Fruit fly (Drosophila melanogaster) whole organism, adult: ENCODE measurements around the gene CG12811.

Experiments used
- CG11617 ChIP-seq: fragments of 200-800 bp; sonication (Bioruptor generic); optimal IDR thresholded peaks from 2 replicates; lab custom pipeline; 2017; ENCODE audit warnings: mild to moderate bottlenecking, missing biosample characterization, missing genetic modification reagents, missing genetic modification characterization
- CG12768 ChIP-seq: fragments of 200-800 bp; sonication (Bioruptor generic); optimal IDR thresholded peaks from 2 replicates; lab custom pipeline; 2017; ENCODE audit warnings: missing biosample characterization, missing genetic modification characterization, mild to moderate bottlenecking, moderate library complexity, missing genetic modification reagents
- CG14711 ChIP-seq: fragments of 200-800 bp; sonication (Bioruptor generic); optimal IDR thresholded peaks from 2 replicates; lab custom pipeline; 2018; ENCODE audit warnings: missing biosample characterization, mild to moderate bottlenecking, missing genetic modification characterization, moderate library complexity
- CG1620 ChIP-seq: fragments of 200-800 bp; sonication (Bioruptor generic); optimal IDR thresholded peaks from 2 replicates; lab custom pipeline; 2016; ENCODE audit warnings: missing biosample characterization, missing genetic modification characterization
- CG33017 ChIP-seq: fragments of 200-800 bp; sonication (Bioruptor generic); optimal IDR thresholded peaks from 2 replicates; lab custom pipeline; 2018; ENCODE audit warnings: missing biosample characterization, mild to moderate bottlenecking, missing genetic modification characterization, moderate library complexity
- CG5204 ChIP-seq: fragments of 200-800 bp; sonication (Bioruptor generic); optimal IDR thresholded peaks from 2 replicates; lab custom pipeline; 2016; ENCODE audit warnings: missing biosample characterization, missing genetic modification characterization
- CG7045 ChIP-seq: fragments of 200-800 bp; sonication (Bioruptor generic); optimal IDR thresholded peaks from 2 replicates; lab custom pipeline; 2017; ENCODE audit warnings: missing biosample characterization, mild to moderate bottlenecking, missing genetic modification characterization
- CG7101 ChIP-seq: fragments of 200-800 bp; sonication (Bioruptor generic); optimal IDR thresholded peaks from 2 replicates; lab custom pipeline; 2018; ENCODE audit warnings: missing biosample characterization, mild to moderate bottlenecking, missing genetic modification characterization, moderate library complexity
- Clk ChIP-seq: fragments of 200-800 bp; sonication (Bioruptor generic); optimal IDR thresholded peaks from 2 replicates; lab custom pipeline; 2017; ENCODE audit warnings: missing biosample characterization, missing genetic modification characterization
- Crg-1 ChIP-seq: fragments of 200-800 bp; sonication (Bioruptor generic); optimal IDR thresholded peaks from 2 replicates; lab custom pipeline; 2016; ENCODE audit warnings: missing biosample characterization, missing genetic modification characterization
- Hr96 ChIP-seq: fragments of 200-800 bp; sonication (Bioruptor generic); optimal IDR thresholded peaks from 2 replicates; lab custom pipeline; 2016; ENCODE audit warnings: missing biosample characterization, missing genetic modification characterization
- Mnt ChIP-seq: fragments of 200-800 bp; sonication (Bioruptor generic); optimal IDR thresholded peaks from 2 replicates; lab custom pipeline; 2016; ENCODE audit warnings: missing biosample characterization, mild to moderate bottlenecking, missing genetic modification characterization
- bab1 ChIP-seq: fragments of 200-800 bp; sonication (Bioruptor generic); optimal IDR thresholded peaks from 3 replicates; lab custom pipeline; 2019; ENCODE audit warnings: missing biosample characterization, mild to moderate bottlenecking, missing genetic modification characterization, moderate library complexity
- cic ChIP-seq: fragments of 200-800 bp; sonication (Bioruptor generic); optimal IDR thresholded peaks from 2 replicates; lab custom pipeline; 2017; ENCODE audit warnings: missing biosample characterization, mild to moderate bottlenecking, missing genetic modification characterization, moderate library complexity
- cnc ChIP-seq, 2 experiments: fragments of >200 bp; optimal IDR thresholded peaks; 2 replicates each; lab custom pipeline; 2017
- kay ChIP-seq: fragments of 200-800 bp; sonication (Bioruptor generic); peaks from one replicate; lab custom pipeline; 2016; ENCODE audit warnings: missing biosample characterization, missing genetic modification characterization, borderline replicate concordance
- ovo ChIP-seq: fragments of 200-800 bp; sonication (Bioruptor generic); optimal IDR thresholded peaks from 2 replicates; lab custom pipeline; 2016; ENCODE audit warnings: missing biosample characterization, missing genetic modification characterization
- pad ChIP-seq: fragments of 200-800 bp; sonication (Bioruptor generic); optimal IDR thresholded peaks from 3 replicates; lab custom pipeline; 2017; ENCODE audit warnings: missing biosample characterization, missing genetic modification characterization, mild to moderate bottlenecking, moderate library complexity, missing genetic modification reagents
- tj ChIP-seq: fragments of 200-800 bp; sonication (Bioruptor generic); optimal IDR thresholded peaks from 3 replicates; lab custom pipeline; 2017; ENCODE audit warnings: missing biosample characterization, mild to moderate bottlenecking, missing genetic modification characterization, moderate library complexity
- toe ChIP-seq: fragments of 200-800 bp; sonication (Bioruptor generic); optimal IDR thresholded peaks from 2 replicates; lab custom pipeline; 2016; ENCODE audit warnings: missing biosample characterization, missing genetic modification characterization

Gene CG12811

dm6 chr3R:10062324-10062723, 13.7 kb upstream of the CG12811 start, which contains the start of gene CG33630:
TSS of gene CG33630 (plus strand) at chr3R:10062624.
- TF ChIP-seq CG33017 (tag; lab: Kevin White, UChicago), result no peak
- TF ChIP-seq CG14711 (tag; lab: Kevin White, UChicago), result no peak
- no peak for TF ChIP-seq CG7101 (tag; lab: Kevin White, UChicago)
- TF ChIP-seq tj (GFP tag; lab: Kevin White, UChicago), result no peak
- no peak for TF ChIP-seq Mnt (GFP tag; lab: Kevin White, UChicago)
- no peak for TF ChIP-seq cnc (optimal IDR thresholded peaks at IDR 0.05; lab: Kevin White, UChicago)
- TF ChIP-seq Hr96 (GFP tag; lab: Kevin White, UChicago), result no peak
- TF ChIP-seq CG12768 (GFP tag; lab: Kevin White, UChicago), result no peak
- TF ChIP-seq ovo (GFP tag; lab: Kevin White, UChicago), result no peak
- TF ChIP-seq CG5204 (GFP tag; lab: Kevin White, UChicago), result no peak
- TF ChIP-seq Clk (GFP tag; lab: Kevin White, UChicago), result no peak
- TF ChIP-seq cic (GFP tag; lab: Kevin White, UChicago), result no peak

dm6 chr3R:10059952-10060351, 11.4 kb upstream of the CG12811 start, which contains the start of gene Npc2c:
TSS of gene Npc2c (plus strand) at chr3R:10060252.
- TF ChIP-seq Clk (GFP tag; lab: Kevin White, UChicago), result no peak
- no peak for TF ChIP-seq CG7101 (tag; lab: Kevin White, UChicago)
- no peak for TF ChIP-seq CG7045 (GFP tag; lab: Kevin White, UChicago)
- no peak for TF ChIP-seq cnc (optimal IDR thresholded peaks at IDR 0.05; lab: Kevin White, UChicago)
- no peak for TF ChIP-seq tj (GFP tag; lab: Kevin White, UChicago)
- no peak for TF ChIP-seq toe (GFP tag; lab: Kevin White, UChicago)
- TF ChIP-seq CG1620 (GFP tag; lab: Kevin White, UChicago), result no peak
- TF ChIP-seq pad (GFP tag; lab: Kevin White, UChicago), result no peak
- no peak for TF ChIP-seq Hr96 (GFP tag; lab: Kevin White, UChicago)
- TF ChIP-seq ovo (GFP tag; lab: Kevin White, UChicago), result no peak
- no peak for TF ChIP-seq kay (GFP tag; lab: Kevin White, UChicago)

dm6 chr3R:10059358-10059757, 10.8 kb upstream of the CG12811 start:
- TF ChIP-seq CG14711 (tag; lab: Kevin White, UChicago) (no peak), CG5204 (GFP tag; lab: Kevin White, UChicago) (no peak), cic (GFP tag; lab: Kevin White, UChicago) (no peak), CG7101 (tag; lab: Kevin White, UChicago) (no peak), Crg-1 (no peak), kay (GFP tag; lab: Kevin White, UChicago) (peak; percentile 27), ovo (GFP tag; lab: Kevin White, UChicago) (no peak)

- TF ChIP-seq cic (GFP tag; lab: Kevin White, UChicago), result no peak
- no peak for TF ChIP-seq CG14711 (tag; lab: Kevin White, UChicago)
- no peak for TF ChIP-seq Mnt (GFP tag; lab: Kevin White, UChicago)
- no peak for TF ChIP-seq toe (GFP tag; lab: Kevin White, UChicago)
- TF ChIP-seq CG5204 (GFP tag; lab: Kevin White, UChicago), result no peak
- no peak for TF ChIP-seq tj (GFP tag; lab: Kevin White, UChicago)
- TF ChIP-seq bab1 (GFP tag; lab: Kevin White, UChicago), result no peak
- TF ChIP-seq Crg-1, result no peak
Observed at dm6 chr3R:10056647-10057046, 8.1 kb upstream of the CG12811 start.

- no peak for TF ChIP-seq CG1620 (GFP tag; lab: Kevin White, UChicago)
- TF ChIP-seq Crg-1, result no peak
- no peak for TF ChIP-seq CG7045 (GFP tag; lab: Kevin White, UChicago)
- TF ChIP-seq CG33017 (tag; lab: Kevin White, UChicago), result no peak
- no peak for TF ChIP-seq CG11617 (GFP tag; lab: Kevin White, UChicago)
- TF ChIP-seq Mnt (GFP tag; lab: Kevin White, UChicago), result no peak
- TF ChIP-seq CG5204 (GFP tag; lab: Kevin White, UChicago), result no peak
- TF ChIP-seq Clk (GFP tag; lab: Kevin White, UChicago), result no peak
- TF ChIP-seq kay (GFP tag; lab: Kevin White, UChicago), result no peak
Observed at dm6 chr3R:10055951-10056350, 7.4 kb upstream of the CG12811 start, which contains the start of gene Npc2d. TSS of gene Npc2d (minus strand) at chr3R:10056083.

- TF ChIP-seq Clk (GFP tag; lab: Kevin White, UChicago), result no peak
- no peak for TF ChIP-seq cnc (optimal IDR thresholded peaks at IDR 0.05; lab: Kevin White, UChicago)
Observed at dm6 chr3R:10055004-10055403, 6.4 kb upstream of the CG12811 start.

dm6 chr3R:10054278-10054975, 5.8 kb upstream of the CG12811 start:
- TF ChIP-seq CG33017 (tag; lab: Kevin White, UChicago), result peak; percentile 70
- peak; percentile 92 for TF ChIP-seq cic (GFP tag; lab: Kevin White, UChicago)
- TF ChIP-seq CG5204 (GFP tag; lab: Kevin White, UChicago), result peak; percentile 2
- TF ChIP-seq ovo (GFP tag; lab: Kevin White, UChicago), result peak; percentile 58
- TF ChIP-seq toe (GFP tag; lab: Kevin White, UChicago), result no peak
- TF ChIP-seq cnc (optimal IDR thresholded peaks at IDR 0.05; lab: Kevin White, UChicago), result no peak
- TF ChIP-seq Mnt (GFP tag; lab: Kevin White, UChicago), result peak; percentile 53
- peak; percentile 71 for TF ChIP-seq CG12768 (GFP tag; lab: Kevin White, UChicago)
- peak; percentile 11 for TF ChIP-seq CG7101 (tag; lab: Kevin White, UChicago)
- TF ChIP-seq CG14711 (tag; lab: Kevin White, UChicago), result peak; percentile 4
- peak; percentile 22 for TF ChIP-seq pad (GFP tag; lab: Kevin White, UChicago)
- peak; percentile 3 for TF ChIP-seq CG7045 (GFP tag; lab: Kevin White, UChicago)
- TF ChIP-seq CG1620 (GFP tag; lab: Kevin White, UChicago), result no peak
- TF ChIP-seq Crg-1, result peak; percentile 34
